Fruit fly (Drosophila melanogaster) whole organism, larva: Measurements from ENCODE around the gene larp.

ENCODE experiments used
- noc ChIP-seq: fragments of 200-800 bp; sonication (Bioruptor generic); optimal IDR thresholded peaks from 3 replicates; lab custom pipeline; 2019; ENCODE audit warnings: missing biosample characterization, mild to moderate bottlenecking, missing genetic modification characterization, moderate library complexity

Gene larp

dm6 chr3R:28327709-28328467 is 8.4 kb downstream of the larp start:
- peak; percentile 25 for TF ChIP-seq noc (tag; lab: Kevin White, UChicago)

- no peak for TF ChIP-seq noc (tag; lab: Kevin White, UChicago)
Observed at dm6 chr3R:28327132-28327531, 9.1 kb downstream of the larp start.

- peak; percentile 99 for TF ChIP-seq noc (tag; lab: Kevin White, UChicago)
Observed at dm6 chr3R:28326150-28326965, 9.9 kb downstream of the larp start.

- TF ChIP-seq noc (tag; lab: Kevin White, UChicago), result no peak
Observed at dm6 chr3R:28325415-28325814, 10.8 kb downstream of the larp start.

- TF ChIP-seq noc (tag; lab: Kevin White, UChicago), result no peak
Observed at dm6 chr3R:28324834-28325233, 11.4 kb downstream of the larp start.

- no peak for TF ChIP-seq noc (tag; lab: Kevin White, UChicago)
Observed at dm6 chr3R:28323718-28324350, 12.4 kb downstream of the larp start.

- TF ChIP-seq noc (tag; lab: Kevin White, UChicago), result no peak
Observed at dm6 chr3R:28317151-28317844, 18.9 kb downstream of the larp start.

- no peak for TF ChIP-seq noc (tag; lab: Kevin White, UChicago)
Observed at dm6 chr3R:28307926-28308746, 28.1 kb downstream of the larp start.

dm6 chr3R:28305959-28306358 is 30.3 kb downstream of the larp start:
- no peak for TF ChIP-seq noc (tag; lab: Kevin White, UChicago)

dm6 chr3R:28304505-28304904 is 31.7 kb downstream of the larp start, which contains the start of gene CG12516:
TSS of gene CG12516 (minus strand) at chr3R:28304605.
- no peak for TF ChIP-seq noc (tag; lab: Kevin White, UChicago)

dm6 chr3R:28297513-28297912 is 38.7 kb downstream of the larp start:
- no peak for TF ChIP-seq noc (tag; lab: Kevin White, UChicago)

dm6 chr3R:28293748-28294147 is 42.5 kb downstream of the larp start, which contains the start of gene UQCR-14L:
TSS of gene UQCR-14L (plus strand) at chr3R:28294048.
- TF ChIP-seq noc (tag; lab: Kevin White, UChicago), result no peak

- no peak for TF ChIP-seq noc (tag; lab: Kevin White, UChicago)
Observed at dm6 chr3R:28292498-28292897, 43.7 kb downstream of the larp start, which contains the start of gene Mst98Cb. TSS of gene Mst98Cb (plus strand) at chr3R:28292798.

- TF ChIP-seq noc (tag; lab: Kevin White, UChicago), result no peak
Observed at dm6 chr3R:28291038-28291437, 45.2 kb downstream of the larp start, which contains the start of gene Mst98Ca. TSS of gene Mst98Ca (plus strand) at chr3R:28291338.
